Worm (Caenorhabditis elegans) whole organism, young adult: ENCODE measurements around the gene dph-5.

ENCODE experiments used
- K12H6.12 ChIP-seq: fragments of 200-800 bp; sonication (Bioruptor generic); optimal IDR thresholded peaks from 2 replicates; lab custom pipeline; 2018; ENCODE audit warnings: mild to moderate bottlenecking, missing genetic modification characterization, missing compliant biosample characterization
- dpl-1 ChIP-seq: fragments of 150-350 bp; optimal IDR thresholded peaks from 2 replicates; lab custom pipeline; 2014; ENCODE audit warnings: missing biosample characterization, missing genetic modification reagents, missing genetic modification characterization
- hlh-12 ChIP-seq: sonication (generic microtip); optimal IDR thresholded peaks from 2 replicates; lab custom pipeline; 2016; ENCODE audit warnings: missing genetic modification characterization, missing compliant biosample characterization
- lag-1 ChIP-seq: fragments of 200-800 bp; sonication (Bioruptor generic); IDR thresholded peaks from 2 replicates; pipeline ENCODE4 v1.3.6; 2022; ENCODE audit warnings: missing genetic modification reagents, missing genetic modification characterization, missing compliant biosample characterization
- zim-3 ChIP-seq: sonication (generic microtip); optimal IDR thresholded peaks from 2 replicates; lab custom pipeline; 2017; ENCODE audit warnings: mild to moderate bottlenecking, missing genetic modification characterization, moderate library complexity, missing compliant biosample characterization
- ztf-25 ChIP-seq: fragments of 200-800 bp; sonication (Bioruptor generic); IDR thresholded peaks from 2 replicates; pipeline ENCODE4 v1.3.6; 2022; ENCODE audit warnings: missing genetic modification reagents, missing genetic modification characterization, missing compliant biosample characterization

DNA sequence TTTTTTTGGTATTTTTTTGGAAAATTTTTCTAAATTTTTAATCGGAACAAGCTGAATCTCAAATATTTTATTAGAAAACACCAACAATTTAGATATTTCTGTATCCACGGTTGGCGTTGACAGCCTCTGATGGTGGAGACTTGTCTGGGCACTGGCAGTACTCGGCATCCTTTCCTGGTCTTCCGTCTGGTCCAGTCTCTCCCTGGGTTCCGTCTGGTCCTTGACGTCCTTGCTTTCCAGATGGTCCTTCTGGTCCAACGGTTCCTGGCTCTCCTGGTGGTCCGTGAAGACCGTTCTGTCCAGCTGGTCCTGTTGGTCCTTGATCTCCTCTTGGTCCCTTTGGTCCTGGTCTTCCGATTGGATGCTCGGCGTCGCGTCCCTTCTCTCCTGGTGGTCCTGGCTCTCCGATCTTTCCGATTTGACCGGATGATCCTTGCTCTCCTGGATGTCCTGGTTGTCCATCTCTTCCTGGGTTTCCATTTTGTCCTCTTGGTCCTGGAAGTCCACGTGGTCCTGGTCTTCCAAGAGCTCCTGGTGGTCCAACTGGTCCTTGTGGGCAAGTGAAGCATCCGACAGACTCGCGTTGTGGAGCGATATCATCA is 13.3 kb upstream of the dph-5 start:
- no peak for TF ChIP-seq lag-1 (GFP tag; lab: Robert Waterston, UW)
- no peak for TF ChIP-seq hlh-12 (tag; lab: Kevin White, UChicago)
- TF ChIP-seq dpl-1 (GFP tag; lab: Kevin White, UChicago) = no peak
- no peak for TF ChIP-seq ztf-25 (GFP tag; lab: Robert Waterston, UW)
- TF ChIP-seq K12H6.12 (tag; lab: Kevin White, UChicago) = no peak
- TF ChIP-seq zim-3 (tag; lab: Kevin White, UChicago) = no peak
